Fruit fly (Drosophila melanogaster) whole organism, larva: Measurements from ENCODE around the gene CG12783.

Experiments
- noc ChIP-seq: fragments of 200-800 bp; sonication (Bioruptor generic); optimal IDR thresholded peaks from 3 replicates; lab custom pipeline; 2019; ENCODE audit warnings: missing biosample characterization, mild to moderate bottlenecking, missing genetic modification characterization, moderate library complexity

The CG12783 gene

dm6 chr3R:16624750-16625549 lies 11.8 kb upstream of the CG12783 start, which contains the start of gene Fas1:
TSS of gene Fas1 (plus strand) at chr3R:16625238.
- no peak for TF ChIP-seq noc (tag; lab: Kevin White, UChicago)

DNA sequence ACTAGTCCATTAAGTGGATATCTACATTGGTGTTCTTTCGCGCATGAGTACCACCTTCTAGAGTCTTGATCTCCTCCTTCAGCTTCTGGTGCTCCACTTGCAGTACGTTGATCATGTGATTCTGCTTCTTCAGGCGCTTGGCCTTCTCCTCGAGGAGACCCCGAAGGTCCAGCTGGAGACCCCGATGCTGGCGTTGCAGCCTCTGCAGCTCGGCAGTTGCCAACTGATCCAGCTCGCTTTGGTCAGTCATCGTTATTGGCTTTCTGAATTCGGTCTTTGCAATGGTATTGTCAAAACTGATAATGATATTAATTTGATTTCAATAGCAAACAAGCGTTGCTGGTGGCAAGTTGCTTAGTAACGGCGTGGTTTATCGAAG lies 11.2 kb upstream of the CG12783 start, which contains the start of gene Ccdc114:
Gene Ccdc114 (minus strand): TSS at position 347 of the 379 bp plus-strand sequence.
- TF ChIP-seq noc (tag; lab: Kevin White, UChicago) = no peak

- TF ChIP-seq noc (tag; lab: Kevin White, UChicago) = no peak
Observed at dm6 chr3R:16620478-16620877, 7.3 kb upstream of the CG12783 start, which contains the start of gene CG14893. TSS of gene CG14893 (plus strand) at chr3R:16620778.

DNA sequence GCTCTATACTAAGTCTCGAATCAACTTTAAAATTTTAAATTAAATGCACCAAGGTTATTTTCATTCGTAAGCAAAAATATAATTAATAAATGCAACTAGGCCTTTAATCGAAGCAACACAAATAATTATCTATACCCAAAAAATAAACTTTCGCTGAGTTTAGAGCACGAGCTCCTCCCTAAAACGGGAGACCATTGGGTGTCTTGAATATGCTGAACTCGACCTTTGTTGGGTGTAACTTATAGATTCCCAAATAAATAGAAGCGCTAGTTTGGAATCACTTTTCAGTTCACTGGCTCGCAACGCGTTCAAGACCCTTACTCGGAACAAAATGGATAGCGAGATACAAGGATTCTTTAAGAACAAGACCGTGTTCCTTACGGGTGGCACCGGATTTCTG lies 4.5 kb upstream of the CG12783 start, which contains the start of gene CG17560:
Gene CG17560 (plus strand): TSS at position 301 of the 400 bp plus-strand sequence.
- no peak for TF ChIP-seq noc (tag; lab: Kevin White, UChicago)

- no peak for TF ChIP-seq noc (tag; lab: Kevin White, UChicago)
Observed at dm6 chr3R:16615009-16615408, 1.8 kb upstream of the CG12783 start, which contains the start of gene CG17562. TSS of gene CG17562 (plus strand) at chr3R:16615309.

DNA sequence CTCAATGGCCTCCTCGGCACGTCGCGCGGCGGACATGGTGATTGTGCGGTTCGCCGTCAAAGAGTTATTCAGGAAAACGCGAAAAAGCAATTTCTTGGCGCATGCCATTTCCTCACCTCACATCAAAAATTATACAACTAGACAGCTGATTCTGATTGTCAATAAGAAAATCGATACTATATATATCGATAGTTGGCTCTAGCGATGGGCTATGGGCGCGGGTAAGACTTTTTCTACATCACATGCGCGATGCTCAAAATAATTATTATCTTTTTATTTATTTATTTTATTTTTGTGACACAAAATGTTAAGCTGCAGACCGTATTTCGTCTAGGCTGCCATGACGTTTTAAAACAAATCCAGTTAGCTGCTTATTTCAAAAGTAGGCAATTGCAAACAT lies 1.0 kb upstream of the CG12783 start, which contains the start of gene CG10340:
Gene CG10340 (minus strand): TSS at position 151 of the 400 bp plus-strand sequence.
- no peak for TF ChIP-seq noc (tag; lab: Kevin White, UChicago)

- no peak for TF ChIP-seq noc (tag; lab: Kevin White, UChicago)
Observed at dm6 chr3R:16611240-16611639, 2.0 kb downstream of the CG12783 start.

DNA sequence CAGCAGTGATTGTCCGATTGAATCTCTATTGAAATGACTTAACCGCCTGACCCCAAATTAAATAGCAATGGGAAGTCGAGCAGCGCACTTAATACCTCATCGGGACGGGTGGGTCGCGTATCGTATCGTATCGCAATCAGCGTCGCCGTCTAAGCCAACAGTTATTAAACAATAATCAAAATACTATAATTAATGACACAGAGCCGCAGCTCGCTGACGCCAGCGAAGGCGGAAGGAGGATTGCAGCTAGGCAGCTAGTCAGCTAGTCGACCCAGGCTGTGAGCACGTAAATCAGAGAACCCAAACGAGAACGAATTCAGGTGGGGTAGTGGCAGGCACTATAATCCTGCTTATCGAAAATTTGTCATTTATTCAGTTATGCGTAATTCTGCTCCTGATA lies 4.3 kb downstream of the CG12783 start, which contains the start of gene NPF:
Gene NPF (plus strand): TSS at position 301 of the 400 bp plus-strand sequence.
- TF ChIP-seq noc (tag; lab: Kevin White, UChicago) = no peak

dm6 chr3R:16605929-16606328 lies 7.3 kb downstream of the CG12783 start:
- TF ChIP-seq noc (tag; lab: Kevin White, UChicago) = no peak

dm6 chr3R:16604715-16605114 lies 8.5 kb downstream of the CG12783 start, which contains the start of gene CG10345:
TSS of gene CG10345 (minus strand) at chr3R:16604861.
- no peak for TF ChIP-seq noc (tag; lab: Kevin White, UChicago)

DNA sequence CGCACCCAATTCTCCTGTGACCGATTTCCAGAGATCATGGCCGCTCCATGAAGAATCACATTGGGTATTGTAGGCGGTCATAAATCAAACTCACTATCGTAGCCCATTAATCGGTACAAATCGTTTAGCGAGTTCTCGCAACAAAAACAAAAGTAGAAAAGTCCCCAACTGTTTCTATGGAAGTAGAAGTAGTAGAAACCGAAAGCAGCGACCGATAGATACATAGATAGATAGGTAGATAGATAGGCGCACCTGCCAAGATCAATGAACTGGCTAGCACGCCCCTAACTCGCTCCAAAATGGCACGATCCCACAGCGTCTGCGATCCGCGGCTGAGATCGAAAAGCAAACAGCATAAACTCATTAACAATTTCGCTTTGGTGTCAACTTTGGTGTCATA lies 12.5 kb downstream of the CG12783 start:
- TF ChIP-seq noc (tag; lab: Kevin White, UChicago) = no peak

DNA sequence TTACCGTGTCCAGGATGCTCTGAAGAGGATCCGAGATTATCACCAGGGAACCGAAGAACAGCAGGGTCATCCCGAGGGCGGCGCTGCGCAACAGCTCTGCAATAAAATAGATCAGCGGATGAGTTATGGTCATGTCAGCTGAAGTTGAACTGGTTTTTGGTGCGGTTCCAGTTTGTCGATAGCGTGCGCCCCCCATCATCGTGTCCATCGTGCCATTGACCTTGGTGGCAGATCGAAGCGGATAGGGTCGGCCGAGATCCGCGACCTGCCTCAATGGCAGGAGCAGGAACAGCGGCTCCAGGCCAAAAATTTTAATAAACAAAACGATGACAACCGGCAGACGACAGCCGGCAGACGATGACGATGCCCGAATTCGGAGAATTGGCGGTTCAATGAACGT lies 13.6 kb downstream of the CG12783 start:
- TF ChIP-seq noc (tag; lab: Kevin White, UChicago) = no peak

dm6 chr3R:16594961-16595360 lies 18.2 kb downstream of the CG12783 start:
- TF ChIP-seq noc (tag; lab: Kevin White, UChicago) = no peak

DNA sequence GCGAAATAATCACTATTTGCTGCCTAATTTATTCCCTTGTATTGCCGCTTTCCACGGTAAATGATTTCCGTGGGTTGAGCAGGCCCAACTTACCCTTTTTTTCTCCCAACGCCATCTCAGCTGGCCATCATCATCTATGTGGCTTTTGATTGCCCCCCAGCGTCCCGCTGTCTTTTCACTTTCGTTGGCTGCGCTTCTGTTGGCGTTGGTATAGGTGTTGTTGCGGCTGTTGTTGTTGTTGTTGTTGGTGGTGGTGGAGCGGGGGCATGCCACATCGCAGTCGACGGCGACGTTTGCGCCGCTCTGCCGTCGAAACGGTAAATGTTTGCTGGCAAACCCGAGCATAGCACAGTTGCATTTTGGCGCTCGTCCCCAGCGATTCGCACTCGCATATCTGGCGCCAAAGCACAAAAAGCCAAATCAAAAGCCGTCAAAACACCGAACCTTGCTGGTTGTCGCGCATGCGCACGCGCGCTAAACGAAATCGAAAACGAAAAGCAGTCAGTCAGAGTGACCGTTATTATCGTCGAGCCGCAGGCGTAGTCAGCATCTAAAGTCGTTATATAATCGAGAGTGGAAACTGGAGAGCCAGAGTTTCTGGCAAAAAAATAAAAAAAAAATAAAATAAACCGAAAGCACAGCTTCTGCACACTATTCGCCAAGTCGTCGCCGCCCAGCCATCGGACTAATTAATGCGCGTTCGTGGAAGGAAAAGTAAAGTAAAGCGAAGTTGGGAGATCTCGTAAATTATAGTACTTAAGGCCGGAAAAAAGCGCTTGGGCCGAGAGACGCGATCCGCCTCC lies 18.9 kb downstream of the CG12783 start, which contains the start of gene CG14892:
Gene CG14892 (plus strand): TSS at position 359 of the 803 bp plus-strand sequence.
- TF ChIP-seq noc (tag; lab: Kevin White, UChicago) = no peak

- TF ChIP-seq noc (tag; lab: Kevin White, UChicago) = no peak
Observed at dm6 chr3R:16591407-16591806, 21.8 kb downstream of the CG12783 start.

- no peak for TF ChIP-seq noc (tag; lab: Kevin White, UChicago)
Observed at dm6 chr3R:16583605-16584004, 29.6 kb downstream of the CG12783 start, which contains the start of gene Scp2. TSS of gene Scp2 (minus strand) at chr3R:16583663.
